Fruit fly (Drosophila melanogaster): ENCODE results near the gene Ctl2.

Ctl2 gene

DNA sequence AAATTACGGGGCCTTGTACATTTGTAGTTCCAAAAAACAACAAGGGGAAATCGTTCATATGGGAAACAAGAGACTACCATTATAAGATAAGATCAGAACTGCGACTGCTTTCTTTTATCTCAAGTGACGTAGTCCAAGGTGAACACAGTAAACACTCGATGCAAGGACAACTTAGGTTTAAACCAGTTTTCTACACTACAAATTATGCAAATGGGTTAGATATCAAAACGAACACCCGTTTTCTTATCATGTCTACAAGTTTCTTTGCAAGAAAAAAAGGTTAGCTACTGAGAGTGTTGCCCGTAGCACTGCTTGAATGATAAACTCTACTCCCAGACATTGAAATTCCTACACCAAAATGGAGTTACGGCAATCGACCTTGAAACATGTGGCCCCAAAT, 958 bp downstream of the Ctl2 start (continued):
- TF ChIP-seq CG17612 (GFP tag; IDR thresholded peaks at IDR 0.05) (peak; percentile 39; the same call in 1 of the 2 replicates), CG31365 (tag; optimal IDR thresholded peaks at IDR 0.05) (peak; percentile 89), lmd (GFP tag; IDR thresholded peaks at IDR 0.05) (peak; percentile 74), CG34422 (GFP tag; IDR thresholded peaks at IDR 0.05) (peak; percentile 85), bowl (GFP tag; IDR thresholded peaks at IDR 0.05) (no peak), CG15011 (GFP tag; optimal IDR thresholded peaks at IDR 0.05) (no peak), Dek (tag; optimal IDR thresholded peaks at IDR 0.05) (peak; percentile 32), ems (GFP tag; optimal IDR thresholded peaks at IDR 0.05) (peak; percentile 49), HHEX (GFP tag; optimal IDR thresholded peaks at IDR 0.05) (peak; percentile 45), Hr39 (optimal IDR thresholded peaks at IDR 0.05) (no peak), Xbp1 (GFP tag; optimal IDR thresholded peaks at IDR 0.05) (peak; percentile 64), CG12219 (GFP tag; optimal IDR thresholded peaks at IDR 0.05) (peak; percentile 65), CG10366 (GFP tag; IDR thresholded peaks at IDR 0.05) (peak; percentile 79), dpn (GFP tag; optimal IDR thresholded peaks at IDR 0.05) (peak; percentile 48 to 69), D19B (GFP tag; optimal IDR thresholded peaks at IDR 0.05) (peak; percentile 22), ara (GFP tag; IDR thresholded peaks at IDR 0.05) (peak; percentile 82), D (optimal IDR thresholded peaks at IDR 0.05) (no peak), D (GFP tag; optimal IDR thresholded peaks at IDR 0.05) (peak; percentile 52), CG5953 (GFP tag; IDR thresholded peaks at IDR 0.05) (peak; percentile 41; the same call in 1 of the 2 replicates), her (GFP tag; optimal IDR thresholded peaks at IDR 0.05) (peak; percentile 70), CG7963 (GFP tag; IDR thresholded peaks at IDR 0.05; ENCODE audit: partially characterized antibody) (no peak), Drgx (GFP tag; IDR thresholded peaks at IDR 0.05) (peak; percentile 53), dmrt99B (tag; optimal IDR thresholded peaks at IDR 0.05) (no peak), seq (GFP tag; IDR thresholded peaks at IDR 0.05) (no peak), gsb (GFP tag; IDR thresholded peaks at IDR 0.05) (peak; percentile 46), CG7786 (GFP tag; optimal IDR thresholded peaks at IDR 0.05) (peak; percentile 69), oc (tag; optimal IDR thresholded peaks at IDR 0.05) (no peak), CG8089 (GFP tag; optimal IDR thresholded peaks at IDR 0.05) (no peak), CG2678 (tag; optimal IDR thresholded peaks at IDR 0.05) (peak; percentile 72), zf30C (GFP tag; optimal IDR thresholded peaks at IDR 0.05) (no peak), Lpt (GFP tag; optimal IDR thresholded peaks at IDR 0.05) (no peak), Pdp1 (GFP tag; optimal IDR thresholded peaks at IDR 0.05) (peak; percentile 69 to 76), CG10274 (GFP tag; optimal IDR thresholded peaks at IDR 0.05) (peak; percentile 10), CG16779 (GFP tag; IDR thresholded peaks at IDR 0.05) (no peak), CG12744 (GFP tag; optimal IDR thresholded peaks at IDR 0.05) (no peak), CG7271 (tag; optimal IDR thresholded peaks at IDR 0.05) (no peak), p53 (GFP tag; optimal IDR thresholded peaks at IDR 0.05) (no peak), CG18262 (tag; optimal IDR thresholded peaks at IDR 0.05) (peak; percentile 63), CG8290 (GFP tag; optimal IDR thresholded peaks at IDR 0.05) (peak; percentile 25), CG8290 (tag; optimal IDR thresholded peaks at IDR 0.05) (peak in 1 of 2 experiments; percentile 84), row (GFP tag; IDR thresholded peaks at IDR 0.05) (peak; percentile 77), CG7372 (GFP tag; IDR thresholded peaks at IDR 0.05) (peak; percentile 24; the same call in 1 of the 2 replicates), CG14860 (GFP tag; IDR thresholded peaks at IDR 0.05; ENCODE audit: partially characterized antibody) (no peak), CG43689 (GFP tag; IDR thresholded peaks at IDR 0.05) (0 out of 2 replicates have a peak, but pooled peaks have one; percentile 16), PHDP (tag; optimal IDR thresholded peaks at IDR 0.05) (peak; percentile 59), CG4282 (GFP tag; optimal IDR thresholded peaks at IDR 0.05) (no peak), so (GFP tag; IDR thresholded peaks at IDR 0.05) (peak; percentile 44; the same call in 1 of the 3 replicates), CG31441 (GFP tag; IDR thresholded peaks at IDR 0.05) (no peak; the same call in 1 of the 2 replicates), ftz-f1 (GFP tag; optimal IDR thresholded peaks at IDR 0.05) (peak; percentile 75), Fer3 (tag; optimal IDR thresholded peaks at IDR 0.05) (peak; percentile 69), gem (tag; optimal IDR thresholded peaks at IDR 0.05) (peak; percentile 82), HmgZ (tag; optimal IDR thresholded peaks at IDR 0.05) (no peak)
